Fruit fly (Drosophila melanogaster) whole organism, embryonic: ENCODE data around the gene CG5535.

Experiments used
- CG12391 ChIP-seq: fragments of 200-800 bp; sonication (Bioruptor generic); optimal IDR thresholded peaks from 3 replicates; lab custom pipeline; 2018; ENCODE audit warnings: missing biosample characterization, mild to moderate bottlenecking, missing genetic modification characterization, moderate library complexity
- Stat92E ChIP-seq, 3 experiments: fragments of >200 bp in 2 of 3; fragments of 200-800 bp in 1 of 3; sonication (Bioruptor generic) in 1 of 3; optimal IDR thresholded peaks; 2 replicates each; lab custom pipeline; 2017 to 2019; ENCODE audit warnings: missing biosample characterization in 3 of 3, missing genetic modification characterization in 3 of 3, mild to moderate bottlenecking in 1 of 3, moderate library complexity in 1 of 3
- ash1 ChIP-seq: fragments of 200-800 bp; sonication (Bioruptor generic); optimal IDR thresholded peaks from 2 replicates; lab custom pipeline; 2018; ENCODE audit warnings: missing biosample characterization, mild to moderate bottlenecking, missing genetic modification characterization
- ranshi ChIP-seq: fragments of 200-800 bp; sonication (Bioruptor generic); IDR thresholded peaks from 2 replicates; pipeline ENCODE4 v1.3.6; 2022; ENCODE audit warnings: missing biosample characterization, missing genetic modification characterization

DNA sequence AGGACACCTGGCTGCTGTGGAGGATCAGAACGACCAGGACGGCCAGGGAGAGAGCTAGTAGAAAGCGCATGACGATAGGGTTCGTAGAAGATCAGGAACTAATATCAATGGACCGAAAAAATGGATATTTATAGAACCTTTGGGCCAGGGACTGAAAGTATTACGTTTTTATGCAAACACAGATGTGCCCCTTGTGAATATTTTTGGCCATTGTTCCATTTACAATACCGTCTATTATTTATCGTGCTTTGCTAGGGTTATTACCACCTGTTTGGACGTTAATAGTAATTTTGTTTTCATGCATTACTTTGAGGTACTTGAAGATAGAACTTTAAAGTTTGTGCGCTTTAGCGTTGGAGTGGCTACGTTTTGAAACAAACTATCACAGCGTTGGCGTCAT lies 23.1 kb downstream of the CG5535 start, which contains the start of gene CG32188:
- TF ChIP-seq ranshi (GFP tag; lab: Robert Waterston, UW) (no peak), ash1 (no peak), CG12391 (tag; lab: Kevin White, UChicago) (no peak), Stat92E (GFP tag; optimal IDR thresholded peaks at IDR 0.05; lab: Kevin White, UChicago) (no peak)
